Worm (Caenorhabditis elegans) whole organism, L3 larva: ENCODE data around the gene F54D8.10.

Experiments
- R02D3.7 ChIP-seq: fragments of 150-350 bp; optimal IDR thresholded peaks from 2 replicates; lab custom pipeline; 2014; ENCODE audit warnings: missing biosample characterization, missing genetic modification characterization
- ZK546.5 ChIP-seq: sonication (generic microtip); optimal IDR thresholded peaks from 2 replicates; lab custom pipeline; 2017; ENCODE audit warnings: missing biosample characterization, missing genetic modification characterization
- aly-2 ChIP-seq: fragments of 150-350 bp; optimal IDR thresholded peaks from 2 replicates; lab custom pipeline; 2014; ENCODE audit warnings: missing biosample characterization, missing genetic modification characterization
- ceh-28 ChIP-seq: fragments of 150-350 bp; optimal IDR thresholded peaks from 2 replicates; lab custom pipeline; 2014; ENCODE audit warnings: missing biosample characterization, missing genetic modification reagents, missing genetic modification characterization
- ceh-82 ChIP-seq: fragments of 150-350 bp; optimal IDR thresholded peaks from 2 replicates; lab custom pipeline; 2014; ENCODE audit warnings: missing biosample characterization, missing genetic modification characterization
- daf-12 ChIP-seq: fragments of 150-350 bp; optimal IDR thresholded peaks from 2 replicates; lab custom pipeline; 2014; ENCODE audit warnings: missing biosample characterization, missing genetic modification reagents, missing genetic modification characterization
- egl-27 ChIP-seq: sonication (generic microtip); optimal IDR thresholded peaks from 4 replicates; lab custom pipeline; 2017; ENCODE audit warnings: missing biosample characterization, missing genetic modification reagents, missing genetic modification characterization
- fkh-10 ChIP-seq: sonication (generic microtip); optimal IDR thresholded peaks from 2 replicates; lab custom pipeline; 2017; ENCODE audit warnings: missing biosample characterization, missing genetic modification reagents, missing genetic modification characterization
- mdl-1 ChIP-seq: fragments of 150-350 bp; optimal IDR thresholded peaks from 2 replicates; lab custom pipeline; 2014; ENCODE audit warnings: missing biosample characterization, missing genetic modification characterization
- nfya-1 ChIP-seq: sonication (generic microtip); optimal IDR thresholded peaks from 2 replicates; lab custom pipeline; 2017; ENCODE audit warnings: missing genetic modification characterization, mild to moderate bottlenecking, missing compliant biosample characterization, antibody characterized with exemption, moderate library complexity; ENCODE audit not compliant: insufficient read depth
- nhr-76 ChIP-seq: fragments of 150-350 bp; sonication (generic microtip); optimal IDR thresholded peaks from 5 replicates; lab custom pipeline; 2014; ENCODE audit warnings: missing biosample characterization, missing genetic modification characterization
- sea-2 ChIP-seq: fragments of 150-350 bp; sonication (generic microtip); optimal IDR thresholded peaks from 4 replicates; lab custom pipeline; 2014; ENCODE audit warnings: missing biosample characterization, missing genetic modification reagents, missing genetic modification characterization
- zag-1 ChIP-seq: fragments of 150-350 bp; optimal IDR thresholded peaks from 2 replicates; lab custom pipeline; 2014; ENCODE audit warnings: missing biosample characterization, missing genetic modification characterization
- ztf-11 ChIP-seq: fragments of 150-350 bp; optimal IDR thresholded peaks from 2 replicates; lab custom pipeline; 2014; ENCODE audit warnings: missing biosample characterization, missing genetic modification characterization

DNA sequence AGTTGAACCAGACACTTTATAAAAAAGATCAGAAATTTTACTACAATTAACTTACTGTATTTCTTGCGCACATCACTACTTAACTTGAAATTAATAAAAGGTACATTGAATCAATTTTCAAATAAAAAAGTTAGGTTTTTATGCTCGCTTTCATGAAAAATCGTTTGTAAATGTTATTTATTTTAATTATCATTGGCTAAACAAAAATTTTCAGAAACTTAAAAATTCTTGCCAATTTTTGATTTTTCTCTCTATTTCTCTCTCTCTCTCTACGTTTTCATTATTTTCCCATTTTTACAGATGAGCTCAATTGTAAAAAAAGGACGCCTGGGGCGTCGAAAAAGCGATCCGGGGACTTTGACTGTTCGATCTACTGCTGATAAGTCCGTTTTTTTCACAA is 14.8 kb downstream of the F54D8.10 start, which contains the start of gene sax-2:
- TF ChIP-seq fkh-10 (no peak), egl-27 (tag; lab: Kevin White, UChicago) (no peak), nhr-76 (tag; lab: Kevin White, UChicago) (no peak), ZK546.5 (tag; lab: Kevin White, UChicago) (no peak), sea-2 (GFP tag; lab: Kevin White, UChicago) (no peak), mdl-1 (no peak), ceh-28 (no peak), nfya-1 (tag; lab: Kevin White, UChicago) (no peak), aly-2 (tag; lab: Kevin White, UChicago) (no peak), ceh-82 (tag; lab: Kevin White, UChicago) (no peak), R02D3.7 (no peak), zag-1 (tag; lab: Kevin White, UChicago) (no peak), daf-12 (tag; lab: Kevin White, UChicago) (no peak), ztf-11 (tag; lab: Kevin White, UChicago) (no peak)
